Worm (Caenorhabditis elegans) whole organism, L3 larva: Measurements from ENCODE around the gene Y62H9A.12.

Experiments used
- ZK546.5 ChIP-seq: sonication (generic microtip); optimal IDR thresholded peaks from 2 replicates; lab custom pipeline; 2017; ENCODE audit warnings: missing biosample characterization, missing genetic modification characterization
- eor-1 ChIP-seq, 2 experiments: fragments of 150-350 bp; optimal IDR thresholded peaks; 2 replicates each; lab custom pipeline; 2014 to 2018; ENCODE audit warnings: missing biosample characterization in 2 of 2, missing genetic modification characterization in 2 of 2
- lin-39 ChIP-seq: fragments of 150-350 bp; optimal IDR thresholded peaks from 2 replicates; lab custom pipeline; 2018; ENCODE audit warnings: missing biosample characterization, missing genetic modification reagents, missing genetic modification characterization
- nfya-1 ChIP-seq: sonication (generic microtip); optimal IDR thresholded peaks from 2 replicates; lab custom pipeline; 2017; ENCODE audit warnings: missing genetic modification characterization, mild to moderate bottlenecking, missing compliant biosample characterization, antibody characterized with exemption, moderate library complexity; ENCODE audit not compliant: insufficient read depth
- pqm-1 ChIP-seq: fragments of 150-350 bp; optimal IDR thresholded peaks from 2 replicates; lab custom pipeline; 2017; ENCODE audit warnings: missing biosample characterization, missing genetic modification characterization, inconsistent platforms
- skn-1 ChIP-seq: fragments of 150-350 bp; optimal IDR thresholded peaks from 2 replicates; lab custom pipeline; 2014; ENCODE audit warnings: missing biosample characterization, missing genetic modification characterization
- snpc-4 ChIP-seq: fragments of 150-350 bp; optimal IDR thresholded peaks from 2 replicates; lab custom pipeline; 2014; ENCODE audit warnings: missing biosample characterization, missing genetic modification characterization
- tbx-2 ChIP-seq: sonication (generic microtip); optimal IDR thresholded peaks from 2 replicates; lab custom pipeline; 2016; ENCODE audit warnings: mild to moderate bottlenecking, missing genetic modification characterization, missing compliant biosample characterization
- unc-62 ChIP-seq: fragments of 150-350 bp; sonication (generic microtip); optimal IDR thresholded peaks from 4 replicates; lab custom pipeline; 2014; ENCODE audit warnings: missing biosample characterization, missing genetic modification reagents, missing genetic modification characterization

- no peak for TF ChIP-seq skn-1 (tag; lab: Kevin White, UChicago)
- TF ChIP-seq pqm-1 (tag; lab: Kevin White, UChicago), result no peak
- TF ChIP-seq eor-1 (tag; optimal IDR thresholded peaks at IDR 0.05; lab: Kevin White, UChicago), result no peak
- TF ChIP-seq snpc-4, result no peak
- TF ChIP-seq tbx-2, result no peak
- no peak for TF ChIP-seq ZK546.5 (tag; lab: Kevin White, UChicago)
- no peak for TF ChIP-seq lin-39 (tag; lab: Kevin White, UChicago)
- TF ChIP-seq nfya-1 (tag; lab: Kevin White, UChicago), result no peak
- no peak for TF ChIP-seq unc-62 (GFP tag; lab: Kevin White, UChicago)
Measured at ce11 chrX:11955125-11955524, 41.2 kb downstream of the Y62H9A.12 start, which contains the start of gene T08D10.3.
